Fruit fly (Drosophila melanogaster) whole organism, embryonic: ENCODE measurements around the gene CG32772.

Experiments
- B-H2 ChIP-seq: fragments of 200-800 bp; sonication (Bioruptor generic); optimal IDR thresholded peaks from 2 replicates; lab custom pipeline; 2018; ENCODE audit warnings: missing biosample characterization, mild to moderate bottlenecking, missing genetic modification characterization
- BtbVII ChIP-seq: fragments of 200-800 bp; sonication (Bioruptor generic); optimal IDR thresholded peaks from 3 replicates; lab custom pipeline; 2017; ENCODE audit warnings: missing biosample characterization, mild to moderate bottlenecking, missing genetic modification characterization
- CG11093 ChIP-seq: fragments of 200-800 bp; sonication (Bioruptor generic); IDR thresholded peaks from 3 replicates; pipeline ENCODE4 v1.3.6; 2022; ENCODE audit warnings: missing biosample characterization, missing genetic modification characterization
- CG12071 ChIP-seq: fragments of 200-800 bp; sonication (Bioruptor generic); optimal IDR thresholded peaks from 3 replicates; lab custom pipeline; 2018; ENCODE audit warnings: missing biosample characterization, mild to moderate bottlenecking, missing genetic modification characterization
- CG12104 ChIP-seq: fragments of 200-800 bp; sonication (Bioruptor generic); optimal IDR thresholded peaks from 3 replicates; lab custom pipeline; 2016; ENCODE audit warnings: missing biosample characterization, missing genetic modification characterization
- CG12219 ChIP-seq: fragments of 200-800 bp; sonication (Bioruptor generic); optimal IDR thresholded peaks from 3 replicates; lab custom pipeline; 2018; ENCODE audit warnings: missing biosample characterization, mild to moderate bottlenecking, missing genetic modification characterization
- CG12391 ChIP-seq: fragments of 200-800 bp; sonication (Bioruptor generic); optimal IDR thresholded peaks from 3 replicates; lab custom pipeline; 2018; ENCODE audit warnings: missing biosample characterization, mild to moderate bottlenecking, missing genetic modification characterization, moderate library complexity
- CG14441 ChIP-seq: fragments of 200-800 bp; sonication (Bioruptor generic); IDR thresholded peaks from 2 replicates; pipeline ENCODE4 v1.3.6; 2022; ENCODE audit warnings: missing biosample characterization, missing genetic modification characterization
- CG15073 ChIP-seq: fragments of 200-800 bp; sonication (Bioruptor generic); optimal IDR thresholded peaks from 2 replicates; lab custom pipeline; 2016; ENCODE audit warnings: missing biosample characterization, missing genetic modification characterization
- CG15479 ChIP-seq: fragments of 200-800 bp; sonication (Bioruptor generic); optimal IDR thresholded peaks from 3 replicates; lab custom pipeline; 2019; ENCODE audit warnings: missing biosample characterization, mild to moderate bottlenecking, missing genetic modification characterization, moderate library complexity
- CG1602 ChIP-seq: fragments of 200-800 bp; sonication (Bioruptor generic); optimal IDR thresholded peaks from 3 replicates; lab custom pipeline; 2016; ENCODE audit warnings: missing biosample characterization, missing genetic modification characterization
- CG17186 ChIP-seq: fragments of 200-800 bp; sonication (Bioruptor generic); optimal IDR thresholded peaks from 3 replicates; lab custom pipeline; 2017; ENCODE audit warnings: missing biosample characterization, missing genetic modification reagents, missing genetic modification characterization
- CG17328 ChIP-seq: fragments of 200-800 bp; sonication (Bioruptor generic); IDR thresholded peaks from 2 replicates; pipeline ENCODE4 v1.3.6; 2022; ENCODE audit warnings: missing biosample characterization, missing genetic modification characterization
- CG18262 ChIP-seq: fragments of 200-800 bp; optimal IDR thresholded peaks from 3 replicates; lab custom pipeline; 2019; ENCODE audit warnings: missing biosample characterization, mild to moderate bottlenecking, missing genetic modification characterization, moderate library complexity
- CG2120 ChIP-seq: fragments of 200-800 bp; sonication (Bioruptor generic); optimal IDR thresholded peaks from 3 replicates; lab custom pipeline; 2016; ENCODE audit warnings: missing biosample characterization, missing genetic modification characterization
- CG34224 ChIP-seq: fragments of 200-800 bp; sonication (Bioruptor generic); IDR thresholded peaks from 3 replicates; pipeline ENCODE4 v1.3.6; 2022; ENCODE audit warnings: missing biosample characterization, missing genetic modification characterization; ENCODE audit not compliant: partially characterized antibody
- CG34422 ChIP-seq: fragments of 200-800 bp; sonication (Bioruptor generic); IDR thresholded peaks from 3 replicates; pipeline ENCODE4 v1.3.6; 2022; ENCODE audit warnings: missing biosample characterization, missing genetic modification characterization
- CG3838 ChIP-seq: fragments of 200-800 bp; sonication (Bioruptor generic); optimal IDR thresholded peaks from 3 replicates; lab custom pipeline; 2016; ENCODE audit warnings: missing biosample characterization, missing genetic modification characterization
- CG8089 ChIP-seq: fragments of 200-800 bp; sonication (Bioruptor generic); optimal IDR thresholded peaks from 3 replicates; lab custom pipeline; 2016; ENCODE audit warnings: missing biosample characterization, missing genetic modification characterization
- CG9876 ChIP-seq: fragments of 200-800 bp; sonication (Bioruptor generic); optimal IDR thresholded peaks from 2 replicates; lab custom pipeline; 2016; ENCODE audit warnings: missing biosample characterization, missing genetic modification characterization
- Dbx ChIP-seq: fragments of 200-800 bp; sonication (Bioruptor generic); IDR thresholded peaks from 3 replicates; pipeline ENCODE4 v1.3.6; 2022; ENCODE audit warnings: missing biosample characterization, missing genetic modification characterization
- Dfd ChIP-seq, 2 experiments: fragments of >200 bp; optimal IDR thresholded peaks; 2 replicates each; lab custom pipeline; 2017; ENCODE audit warnings: missing biosample characterization in 2 of 2, missing genetic modification characterization in 2 of 2
- Dp ChIP-seq: fragments of 200-800 bp; sonication (Bioruptor generic); optimal IDR thresholded peaks from 2 replicates; lab custom pipeline; 2018; ENCODE audit warnings: missing biosample characterization, mild to moderate bottlenecking, missing genetic modification characterization, moderate library complexity
- Fer2 ChIP-seq: fragments of 200-800 bp; sonication (Bioruptor generic); optimal IDR thresholded peaks from 2 replicates; lab custom pipeline; 2018; ENCODE audit warnings: missing biosample characterization, mild to moderate bottlenecking, missing genetic modification characterization, moderate library complexity
- HLH4C ChIP-seq: fragments of 200-800 bp; sonication (Bioruptor generic); IDR thresholded peaks from 3 replicates; pipeline ENCODE4 v1.3.6; 2022; ENCODE audit warnings: missing biosample characterization, missing genetic modification characterization; ENCODE audit not compliant: partially characterized antibody
- Hr51 ChIP-seq, 2 experiments: fragments of 200-800 bp; sonication (Bioruptor generic); optimal IDR thresholded peaks; 2 replicates in 1 of 2; 3 replicates in 1 of 2; lab custom pipeline; 2016 to 2018; ENCODE audit warnings: missing biosample characterization in 2 of 2, missing genetic modification characterization in 2 of 2, mild to moderate bottlenecking in 1 of 2, moderate library complexity in 1 of 2
- Hr78 ChIP-seq, 2 experiments: fragments of 200-800 bp in 1 of 2; fragments of >200 bp in 1 of 2; sonication (Bioruptor generic) in 1 of 2; optimal IDR thresholded peaks; 2 replicates each; lab custom pipeline; 2017 to 2019; ENCODE audit warnings: missing biosample characterization in 2 of 2, missing genetic modification characterization in 2 of 2, mild to moderate bottlenecking in 1 of 2, moderate library complexity in 1 of 2
- Jarid2 ChIP-seq: fragments of 200-800 bp; sonication (Bioruptor generic); optimal IDR thresholded peaks from 3 replicates; lab custom pipeline; 2017; ENCODE audit warnings: mild to moderate bottlenecking, missing biosample characterization, missing genetic modification reagents, missing genetic modification characterization
- Lim3 ChIP-seq: fragments of 200-800 bp; sonication (Bioruptor generic); IDR thresholded peaks from 2 replicates; pipeline ENCODE4 v1.3.6; 2022; ENCODE audit warnings: missing biosample characterization, missing genetic modification characterization
- NC2β ChIP-seq: fragments of 200-800 bp; sonication (Bioruptor generic); optimal IDR thresholded peaks from 2 replicates; lab custom pipeline; 2016; ENCODE audit warnings: missing biosample characterization, missing genetic modification characterization
- Nf-YC ChIP-seq: fragments of 200-800 bp; optimal IDR thresholded peaks from 3 replicates; lab custom pipeline; 2019; ENCODE audit warnings: missing biosample characterization, mild to moderate bottlenecking, missing genetic modification characterization, moderate library complexity
- Pdp1 ChIP-seq, 2 experiments: fragments of 200-800 bp; sonication (Bioruptor generic); optimal IDR thresholded peaks; 3 replicates each; lab custom pipeline; 2016; ENCODE audit warnings: missing biosample characterization in 2 of 2, missing genetic modification characterization in 2 of 2, mild to moderate bottlenecking in 1 of 2, moderate library complexity in 1 of 2
- Spps ChIP-seq: fragments of 200-800 bp; sonication (Bioruptor generic); optimal IDR thresholded peaks from 2 replicates; lab custom pipeline; 2018; ENCODE audit warnings: missing biosample characterization, mild to moderate bottlenecking, missing genetic modification characterization
- ab ChIP-seq: fragments of 200-800 bp; sonication (Bioruptor generic); optimal IDR thresholded peaks from 2 replicates; lab custom pipeline; 2016; ENCODE audit warnings: missing biosample characterization, missing genetic modification characterization
- al ChIP-seq: fragments of 200-800 bp; sonication (Bioruptor generic); IDR thresholded peaks from 2 replicates; pipeline ENCODE4 v1.3.6; 2022; ENCODE audit warnings: missing biosample characterization, missing genetic modification characterization
- bbx ChIP-seq: fragments of 200-800 bp; sonication (Bioruptor generic); IDR thresholded peaks from 2 replicates; pipeline ENCODE4 v1.3.6; 2022; ENCODE audit warnings: missing biosample characterization, missing genetic modification characterization; ENCODE audit not compliant: partially characterized antibody
- cad ChIP-seq: fragments of >200 bp; optimal IDR thresholded peaks from 2 replicates; lab custom pipeline; 2017; ENCODE audit warnings: missing biosample characterization, missing genetic modification characterization
- cas ChIP-seq: fragments of 200-800 bp; sonication (Bioruptor generic); IDR thresholded peaks from 2 replicates; pipeline ENCODE4 v1.3.6; 2022; ENCODE audit warnings: missing biosample characterization, missing genetic modification characterization
- cato ChIP-seq: fragments of 200-800 bp; sonication (Bioruptor generic); optimal IDR thresholded peaks from 2 replicates; lab custom pipeline; 2016; ENCODE audit warnings: missing biosample characterization, missing genetic modification characterization, borderline replicate concordance
- caup ChIP-seq: fragments of 200-800 bp; sonication (Bioruptor generic); optimal IDR thresholded peaks from 3 replicates; lab custom pipeline; 2017; ENCODE audit warnings: missing biosample characterization, mild to moderate bottlenecking, missing genetic modification characterization, moderate library complexity; ENCODE audit not compliant: severe bottlenecking
- esg ChIP-seq: fragments of 200-800 bp; sonication (Bioruptor generic); conservative IDR thresholded peaks from 2 replicates; pipeline ENCODE4 v1.3.6; 2022; ENCODE audit warnings: missing biosample characterization, missing genetic modification characterization
- gfzf ChIP-seq: fragments of 200-800 bp; sonication (Bioruptor generic); optimal IDR thresholded peaks from 2 replicates; lab custom pipeline; 2016; ENCODE audit warnings: missing biosample characterization, mild to moderate bottlenecking, missing genetic modification characterization, moderate library complexity
- grau ChIP-seq: fragments of 200-800 bp; optimal IDR thresholded peaks from 3 replicates; lab custom pipeline; 2019; ENCODE audit warnings: missing biosample characterization, mild to moderate bottlenecking, missing genetic modification characterization, moderate library complexity
- her ChIP-seq: fragments of 200-800 bp; sonication (Bioruptor generic); optimal IDR thresholded peaks from 2 replicates; lab custom pipeline; 2016; ENCODE audit warnings: missing biosample characterization, missing genetic modification characterization
- otp ChIP-seq: fragments of 200-800 bp; sonication (Bioruptor generic); IDR thresholded peaks from 3 replicates; pipeline ENCODE4, ENCODE4 v1.3.6; 2022; ENCODE audit warnings: missing biosample characterization, missing genetic modification characterization
- sim ChIP-seq: fragments of 200-800 bp; sonication (Bioruptor generic); IDR thresholded peaks from 2 replicates; pipeline ENCODE4 v1.3.6; 2022; ENCODE audit warnings: missing biosample characterization, missing genetic modification characterization
- stc ChIP-seq: fragments of 200-800 bp; sonication (Bioruptor generic); IDR thresholded peaks from 2 replicates; pipeline ENCODE4 v1.3.6; 2022; ENCODE audit warnings: missing biosample characterization, missing genetic modification characterization
- twi ChIP-seq: fragments of 200-800 bp; optimal IDR thresholded peaks from 2 replicates; lab custom pipeline; 2019; ENCODE audit warnings: missing biosample characterization, mild to moderate bottlenecking, missing genetic modification characterization, moderate library complexity
- vvl ChIP-seq: fragments of 200-800 bp; sonication (Bioruptor generic); IDR thresholded peaks from 2 replicates; pipeline ENCODE4 v1.3.6; 2022; ENCODE audit warnings: missing biosample characterization, missing genetic modification characterization

Gene CG32772

DNA sequence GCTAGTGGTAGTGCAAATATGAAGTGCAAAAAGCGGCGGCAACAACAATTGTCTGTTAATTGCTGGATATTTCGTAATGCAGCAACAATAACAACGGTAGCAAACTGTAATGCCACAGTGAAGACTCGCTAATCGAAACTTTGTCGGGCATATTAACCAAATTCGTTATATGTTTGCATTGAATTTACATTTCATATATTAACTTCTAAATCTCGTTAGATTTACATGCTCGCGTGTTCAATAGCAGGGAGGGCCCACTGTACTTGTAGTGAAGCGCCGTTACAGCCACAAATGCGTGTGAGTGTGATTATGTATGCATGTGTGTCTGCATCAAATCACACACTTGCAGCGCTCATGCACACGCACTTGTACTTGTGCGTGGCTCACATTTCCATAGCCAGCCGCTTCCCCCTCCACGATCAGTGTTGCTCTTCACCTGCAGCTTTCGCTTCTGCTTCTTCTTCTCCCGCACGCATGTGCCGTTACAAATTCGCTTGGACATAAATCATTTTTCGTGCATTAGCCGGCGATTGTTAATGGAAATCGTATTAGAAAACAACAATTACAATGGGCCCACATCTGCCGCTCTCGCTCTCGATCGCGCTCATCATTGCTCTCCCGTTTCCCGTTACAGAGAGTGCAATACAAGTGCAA, 31.0 kb downstream of the CG32772 start (continued):
- TF ChIP-seq Lim3 (GFP tag; lab: Robert Waterston, UW) (peak; percentile 87), caup (GFP tag; lab: Kevin White, UChicago) (peak; percentile 84), CG34224 (no peak), grau (peak; percentile 99), CG17186 (GFP tag; lab: Kevin White, UChicago) (peak; percentile 90), BtbVII (peak; percentile 82), CG18262 (tag; lab: Kevin White, UChicago) (peak; percentile 95), Spps (tag; lab: Kevin White, UChicago) (peak; percentile 92), CG2120 (GFP tag; lab: Kevin White, UChicago) (peak; percentile 79), Nf-YC (tag; lab: Kevin White, UChicago) (peak; percentile 77), CG11093 (GFP tag; lab: Robert Waterston, UW) (peak; percentile 96), CG12219 (GFP tag; lab: Kevin White, UChicago) (peak; percentile 97), CG9876 (GFP tag; lab: Kevin White, UChicago) (peak; percentile 85), bbx (GFP tag; lab: Robert Waterston, UW) (no peak), CG8089 (GFP tag; lab: Kevin White, UChicago) (peak; percentile 95), al (GFP tag; lab: Robert Waterston, UW) (peak; percentile 75), CG15073 (GFP tag; lab: Kevin White, UChicago) (peak; percentile 74), CG1602 (GFP tag; lab: Kevin White, UChicago) (peak; percentile 95), her (peak; percentile 84), ab (GFP tag; lab: Kevin White, UChicago) (peak; percentile 95), twi (peak; percentile 90), Hr78 (GFP tag; optimal IDR thresholded peaks at IDR 0.05; lab: Kevin White, UChicago) (peak in 1 of 2 experiments; percentile 69), Fer2 (peak; percentile 83), Pdp1 (GFP tag; optimal IDR thresholded peaks at IDR 0.05; lab: Kevin White, UChicago) (peak; percentile 93 to 95), cato (GFP tag; lab: Kevin White, UChicago) (peak; percentile 90), HLH4C (GFP tag; lab: Robert Waterston, UW) (no peak), Hr51 (GFP tag; optimal IDR thresholded peaks at IDR 0.05; lab: Kevin White, UChicago) (peak; percentile 91 to 93), CG12071 (peak; percentile 93), Dfd (GFP tag; optimal IDR thresholded peaks at IDR 0.05; lab: Kevin White, UChicago) (no peak), vvl (peak; percentile 98), CG3838 (peak; percentile 56), cad (GFP tag; lab: Kevin White, UChicago) (no peak), B-H2 (GFP tag; lab: Kevin White, UChicago) (peak; percentile 34), Dp (no peak), CG12104 (GFP tag; lab: Kevin White, UChicago) (peak; percentile 88), CG15479 (GFP tag; lab: Kevin White, UChicago) (no peak), esg (peak; percentile 95), Dbx (GFP tag; lab: Robert Waterston, UW) (peak; percentile 74), stc (peak; percentile 96), CG14441 (peak; percentile 97), CG17328 (GFP tag; lab: Robert Waterston, UW) (peak; percentile 98), NC2β (peak; percentile 93), CG12391 (tag; lab: Kevin White, UChicago) (peak; percentile 94), cas (peak; percentile 66), otp (GFP tag; lab: Robert Waterston, UW) (peak; percentile 97), sim (GFP tag; lab: Robert Waterston, UW) (peak; percentile 90), CG34422 (GFP tag; lab: Robert Waterston, UW) (peak; percentile 96), Jarid2 (GFP tag; lab: Kevin White, UChicago) (peak; percentile 67), gfzf (no peak)
